Worm (Caenorhabditis elegans): ENCODE measurements around the gene gpa-4.

ce11 chrIV:438384-438783, 36.9 kb downstream of the gpa-4 start:
- no peak for TF ChIP-seq ceh-14 (tag; optimal IDR thresholded peaks at IDR 0.05)
- TF ChIP-seq ceh-9 (tag; optimal IDR thresholded peaks at IDR 0.05) = no peak
- no peak for TF ChIP-seq hlh-8 (tag; optimal IDR thresholded peaks at IDR 0.05)
- no peak for TF ChIP-seq dmd-4 (tag; optimal IDR thresholded peaks at IDR 0.05; ENCODE audit: borderline replicate concordance)
- TF ChIP-seq nhr-11 (tag; optimal IDR thresholded peaks at IDR 0.05) = no peak
- no peak for TF ChIP-seq F13H6.1 (tag; optimal IDR thresholded peaks at IDR 0.05)
- no peak for TF ChIP-seq pqm-1 (tag; optimal IDR thresholded peaks at IDR 0.05)
- TF ChIP-seq unc-55 (GFP tag; optimal IDR thresholded peaks at IDR 0.05) = no peak

Data from whole organism, late embryonic.